Fruit fly (Drosophila melanogaster) whole organism, adult: ENCODE results near the gene CG14312.
A peak's percentile ranks its signal among the peaks of the same experiment; 100 is the strongest.

Experiments used
- CG11617 ChIP-seq: fragments of 200-800 bp; sonication (Bioruptor generic); optimal IDR thresholded peaks from 2 replicates; lab custom pipeline; 2017; ENCODE audit warnings: mild to moderate bottlenecking, missing biosample characterization, missing genetic modification reagents, missing genetic modification characterization
- CG12768 ChIP-seq: fragments of 200-800 bp; sonication (Bioruptor generic); optimal IDR thresholded peaks from 2 replicates; lab custom pipeline; 2017; ENCODE audit warnings: missing biosample characterization, missing genetic modification characterization, mild to moderate bottlenecking, moderate library complexity, missing genetic modification reagents
- CG14711 ChIP-seq: fragments of 200-800 bp; sonication (Bioruptor generic); optimal IDR thresholded peaks from 2 replicates; lab custom pipeline; 2018; ENCODE audit warnings: missing biosample characterization, mild to moderate bottlenecking, missing genetic modification characterization, moderate library complexity
- CG1620 ChIP-seq: fragments of 200-800 bp; sonication (Bioruptor generic); optimal IDR thresholded peaks from 2 replicates; lab custom pipeline; 2016; ENCODE audit warnings: missing biosample characterization, missing genetic modification characterization
- CG33017 ChIP-seq: fragments of 200-800 bp; sonication (Bioruptor generic); optimal IDR thresholded peaks from 2 replicates; lab custom pipeline; 2018; ENCODE audit warnings: missing biosample characterization, mild to moderate bottlenecking, missing genetic modification characterization, moderate library complexity
- CG5204 ChIP-seq: fragments of 200-800 bp; sonication (Bioruptor generic); optimal IDR thresholded peaks from 2 replicates; lab custom pipeline; 2016; ENCODE audit warnings: missing biosample characterization, missing genetic modification characterization
- CG7045 ChIP-seq: fragments of 200-800 bp; sonication (Bioruptor generic); optimal IDR thresholded peaks from 2 replicates; lab custom pipeline; 2017; ENCODE audit warnings: missing biosample characterization, mild to moderate bottlenecking, missing genetic modification characterization
- CG7101 ChIP-seq: fragments of 200-800 bp; sonication (Bioruptor generic); optimal IDR thresholded peaks from 2 replicates; lab custom pipeline; 2018; ENCODE audit warnings: missing biosample characterization, mild to moderate bottlenecking, missing genetic modification characterization, moderate library complexity
- Clk ChIP-seq: fragments of 200-800 bp; sonication (Bioruptor generic); optimal IDR thresholded peaks from 2 replicates; lab custom pipeline; 2017; ENCODE audit warnings: missing biosample characterization, missing genetic modification characterization
- Crg-1 ChIP-seq: fragments of 200-800 bp; sonication (Bioruptor generic); optimal IDR thresholded peaks from 2 replicates; lab custom pipeline; 2016; ENCODE audit warnings: missing biosample characterization, missing genetic modification characterization
- Hr96 ChIP-seq: fragments of 200-800 bp; sonication (Bioruptor generic); optimal IDR thresholded peaks from 2 replicates; lab custom pipeline; 2016; ENCODE audit warnings: missing biosample characterization, missing genetic modification characterization
- Mnt ChIP-seq: fragments of 200-800 bp; sonication (Bioruptor generic); optimal IDR thresholded peaks from 2 replicates; lab custom pipeline; 2016; ENCODE audit warnings: missing biosample characterization, mild to moderate bottlenecking, missing genetic modification characterization
- bab1 ChIP-seq: fragments of 200-800 bp; sonication (Bioruptor generic); optimal IDR thresholded peaks from 3 replicates; lab custom pipeline; 2019; ENCODE audit warnings: missing biosample characterization, mild to moderate bottlenecking, missing genetic modification characterization, moderate library complexity
- cic ChIP-seq: fragments of 200-800 bp; sonication (Bioruptor generic); optimal IDR thresholded peaks from 2 replicates; lab custom pipeline; 2017; ENCODE audit warnings: missing biosample characterization, mild to moderate bottlenecking, missing genetic modification characterization, moderate library complexity
- cnc ChIP-seq, 2 experiments: fragments of >200 bp; optimal IDR thresholded peaks; 2 replicates each; lab custom pipeline; 2017
- kay ChIP-seq: fragments of 200-800 bp; sonication (Bioruptor generic); peaks from one replicate; lab custom pipeline; 2016; ENCODE audit warnings: missing biosample characterization, missing genetic modification characterization, borderline replicate concordance
- ovo ChIP-seq: fragments of 200-800 bp; sonication (Bioruptor generic); optimal IDR thresholded peaks from 2 replicates; lab custom pipeline; 2016; ENCODE audit warnings: missing biosample characterization, missing genetic modification characterization
- pad ChIP-seq: fragments of 200-800 bp; sonication (Bioruptor generic); optimal IDR thresholded peaks from 3 replicates; lab custom pipeline; 2017; ENCODE audit warnings: missing biosample characterization, missing genetic modification characterization, mild to moderate bottlenecking, moderate library complexity, missing genetic modification reagents
- tj ChIP-seq: fragments of 200-800 bp; sonication (Bioruptor generic); optimal IDR thresholded peaks from 3 replicates; lab custom pipeline; 2017; ENCODE audit warnings: missing biosample characterization, mild to moderate bottlenecking, missing genetic modification characterization, moderate library complexity
- toe ChIP-seq: fragments of 200-800 bp; sonication (Bioruptor generic); optimal IDR thresholded peaks from 2 replicates; lab custom pipeline; 2016; ENCODE audit warnings: missing biosample characterization, missing genetic modification characterization

CG14312 gene

DNA sequence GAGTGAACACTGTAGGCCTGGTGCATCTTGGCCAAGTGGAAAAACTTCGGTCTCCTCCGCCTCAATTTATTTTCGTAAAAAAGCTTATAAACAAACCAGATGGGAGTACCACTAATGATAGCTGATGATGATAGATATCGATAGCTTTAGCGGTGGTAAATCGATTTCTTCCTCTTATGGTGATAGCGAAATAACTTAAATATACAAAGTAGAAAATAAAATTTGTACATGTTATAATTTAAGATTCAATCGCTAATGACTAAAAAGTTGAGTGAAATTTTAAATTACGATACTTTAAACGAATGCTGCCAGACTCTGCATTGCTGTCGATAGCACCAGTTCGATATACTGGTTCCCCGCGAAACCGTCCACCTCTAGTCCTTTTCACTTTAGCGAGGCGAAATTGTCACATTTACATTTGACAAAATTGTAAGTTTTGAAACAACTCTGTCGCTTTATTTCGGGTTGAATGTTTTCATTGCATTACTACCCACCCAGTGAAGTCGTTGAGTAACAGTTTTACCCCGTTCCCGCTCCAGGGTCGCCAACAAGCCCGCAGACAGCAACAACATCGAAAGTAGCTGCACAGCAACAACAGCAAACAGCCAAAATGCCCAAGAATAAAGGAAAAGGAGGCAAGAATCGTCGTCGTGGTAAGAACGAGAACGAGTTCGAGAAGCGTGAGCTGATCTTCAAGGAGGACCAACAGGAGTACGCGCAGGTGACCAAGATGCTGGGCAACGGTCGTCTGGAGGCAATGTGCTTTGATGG lies 8.8 kb downstream of the CG14312 start, which contains the start of the genes Vps39 and eIF1A:
Gene Vps39 (minus strand): TSS at position 119 of the 771 bp plus-strand sequence.
Gene eIF1A (plus strand): TSS at position 338 of the 771 bp plus-strand sequence.
- TF ChIP-seq CG1620 (GFP tag; lab: Kevin White, UChicago) (peak; percentile 66), tj (GFP tag; lab: Kevin White, UChicago) (peak; percentile 14), cnc (optimal IDR thresholded peaks at IDR 0.05; lab: Kevin White, UChicago) (no peak), Crg-1 (GFP tag; lab: Kevin White, UChicago) (peak; percentile 55), Clk (GFP tag; lab: Kevin White, UChicago) (peak; percentile 33), CG7045 (peak; percentile 33), CG14711 (tag; lab: Kevin White, UChicago) (peak; percentile 47), ovo (peak; percentile 41), CG33017 (tag; lab: Kevin White, UChicago) (peak; percentile 53), bab1 (no peak), toe (GFP tag; lab: Kevin White, UChicago) (no peak), CG5204 (GFP tag; lab: Kevin White, UChicago) (no peak), Mnt (GFP tag; lab: Kevin White, UChicago) (peak; percentile 66), CG11617 (peak; percentile 6), CG12768 (GFP tag; lab: Kevin White, UChicago) (peak; percentile 12), cic (peak; percentile 5), Hr96 (GFP tag; lab: Kevin White, UChicago) (peak; percentile 67), CG7101 (peak; percentile 33), kay (GFP tag; lab: Kevin White, UChicago) (no peak), pad (GFP tag; lab: Kevin White, UChicago) (peak; percentile 13)

- no peak for TF ChIP-seq cnc (optimal IDR thresholded peaks at IDR 0.05; lab: Kevin White, UChicago)
- TF ChIP-seq CG5204 (GFP tag; lab: Kevin White, UChicago) = no peak
- no peak for TF ChIP-seq CG7045
- no peak for TF ChIP-seq cic
- no peak for TF ChIP-seq CG12768 (GFP tag; lab: Kevin White, UChicago)
- no peak for TF ChIP-seq pad (GFP tag; lab: Kevin White, UChicago)
- no peak for TF ChIP-seq Clk (GFP tag; lab: Kevin White, UChicago)
- no peak for TF ChIP-seq ovo
- TF ChIP-seq CG33017 (tag; lab: Kevin White, UChicago) = no peak
- no peak for TF ChIP-seq CG7101
- TF ChIP-seq CG11617 = no peak
- no peak for TF ChIP-seq CG1620 (GFP tag; lab: Kevin White, UChicago)
- no peak for TF ChIP-seq Mnt (GFP tag; lab: Kevin White, UChicago)
- no peak for TF ChIP-seq Crg-1 (GFP tag; lab: Kevin White, UChicago)
- no peak for TF ChIP-seq kay (GFP tag; lab: Kevin White, UChicago)
- TF ChIP-seq toe (GFP tag; lab: Kevin White, UChicago) = no peak
- TF ChIP-seq tj (GFP tag; lab: Kevin White, UChicago) = no peak
Measured at dm6 chr3R:18269744-18270348, 13.5 kb downstream of the CG14312 start.

- TF ChIP-seq Clk (GFP tag; lab: Kevin White, UChicago) = no peak
- TF ChIP-seq CG1620 (GFP tag; lab: Kevin White, UChicago) = no peak
- TF ChIP-seq toe (GFP tag; lab: Kevin White, UChicago) = no peak
- TF ChIP-seq Mnt (GFP tag; lab: Kevin White, UChicago) = no peak
- TF ChIP-seq CG7045 = no peak
- TF ChIP-seq cic = no peak
- TF ChIP-seq tj (GFP tag; lab: Kevin White, UChicago) = no peak
- TF ChIP-seq cnc (optimal IDR thresholded peaks at IDR 0.05; lab: Kevin White, UChicago) = no peak
- no peak for TF ChIP-seq CG7101
- no peak for TF ChIP-seq CG14711 (tag; lab: Kevin White, UChicago)
- TF ChIP-seq CG5204 (GFP tag; lab: Kevin White, UChicago) = no peak
- TF ChIP-seq CG11617 = no peak
- no peak for TF ChIP-seq ovo
- no peak for TF ChIP-seq CG12768 (GFP tag; lab: Kevin White, UChicago)
- TF ChIP-seq bab1 = no peak
- no peak for TF ChIP-seq kay (GFP tag; lab: Kevin White, UChicago)
Measured at dm6 chr3R:18267489-18267888, 15.8 kb downstream of the CG14312 start, which contains the start of gene CG18599. CG18599 (plus strand) TSS chr3R:18267789.

dm6 chr3R:18266665-18267064 lies 16.7 kb downstream of the CG14312 start:
- TF ChIP-seq bab1 (no peak), CG33017 (tag; lab: Kevin White, UChicago) (no peak), cnc (optimal IDR thresholded peaks at IDR 0.05; lab: Kevin White, UChicago) (no peak), toe (GFP tag; lab: Kevin White, UChicago) (no peak), CG12768 (GFP tag; lab: Kevin White, UChicago) (no peak), tj (GFP tag; lab: Kevin White, UChicago) (no peak), Clk (GFP tag; lab: Kevin White, UChicago) (no peak), Crg-1 (GFP tag; lab: Kevin White, UChicago) (no peak), pad (GFP tag; lab: Kevin White, UChicago) (no peak), cic (no peak), CG7045 (no peak), CG1620 (GFP tag; lab: Kevin White, UChicago) (no peak), CG7101 (no peak), CG5204 (GFP tag; lab: Kevin White, UChicago) (no peak), Mnt (GFP tag; lab: Kevin White, UChicago) (no peak), Hr96 (GFP tag; lab: Kevin White, UChicago) (no peak), ovo (no peak)

DNA sequence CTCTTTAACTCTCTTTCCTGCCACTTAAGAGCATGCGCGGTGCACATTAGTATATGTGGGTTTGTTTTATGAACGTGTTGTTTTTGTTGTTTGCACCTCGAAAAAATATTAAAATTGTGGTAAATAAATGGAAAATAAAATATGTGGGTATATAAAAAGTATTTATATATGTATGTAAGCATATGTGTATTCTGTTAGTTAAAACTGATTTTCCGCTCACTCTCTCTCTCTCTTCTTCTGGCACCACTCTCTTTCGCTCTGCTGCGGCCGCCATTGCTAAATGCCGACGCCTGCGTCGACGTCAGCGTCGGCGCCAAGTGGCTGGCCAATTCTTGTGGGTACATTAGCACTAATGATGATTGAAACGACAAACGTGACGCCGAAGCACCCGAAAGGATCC lies 18.1 kb downstream of the CG14312 start:
- TF ChIP-seq pad (GFP tag; lab: Kevin White, UChicago) (no peak), CG1620 (GFP tag; lab: Kevin White, UChicago) (no peak), CG7101 (no peak), toe (GFP tag; lab: Kevin White, UChicago) (no peak), CG5204 (GFP tag; lab: Kevin White, UChicago) (no peak), CG11617 (no peak), Hr96 (GFP tag; lab: Kevin White, UChicago) (no peak), Mnt (GFP tag; lab: Kevin White, UChicago) (no peak), tj (GFP tag; lab: Kevin White, UChicago) (no peak), Crg-1 (GFP tag; lab: Kevin White, UChicago) (no peak), cic (no peak), CG14711 (tag; lab: Kevin White, UChicago) (no peak), bab1 (no peak), cnc (optimal IDR thresholded peaks at IDR 0.05; lab: Kevin White, UChicago) (no peak), CG12768 (GFP tag; lab: Kevin White, UChicago) (no peak), CG33017 (tag; lab: Kevin White, UChicago) (no peak), Clk (GFP tag; lab: Kevin White, UChicago) (no peak), kay (GFP tag; lab: Kevin White, UChicago) (no peak), CG7045 (no peak), ovo (no peak)
